Worm (Caenorhabditis elegans): ENCODE data around the gene Y25C1A.6.
A peak's percentile ranks its signal among the peaks of the same experiment; 100 is the strongest.

Gene Y25C1A.6

DNA sequence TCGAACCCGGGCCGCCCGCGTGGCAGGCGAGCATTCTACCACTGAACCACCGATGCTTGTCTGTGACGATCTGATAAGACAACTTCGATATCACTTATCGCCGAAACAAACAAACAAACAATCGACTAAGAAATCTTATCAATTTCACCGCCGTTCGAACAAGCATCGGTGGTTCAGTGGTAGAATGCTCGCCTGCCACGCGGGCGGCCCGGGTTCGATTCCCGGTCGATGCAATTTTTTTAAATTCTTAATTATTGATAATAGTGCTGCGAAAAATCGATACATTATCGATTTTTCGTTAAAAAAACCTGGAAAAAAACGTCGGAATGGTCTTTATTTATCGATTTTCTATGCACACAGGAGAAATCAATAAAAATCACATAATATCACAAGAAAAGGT is 1.3 kb downstream of the Y25C1A.6 start:
- peak; percentile 17 for TF ChIP-seq pqm-1 (tag; optimal IDR thresholded peaks at IDR 0.05)
- peak; percentile 81 for TF ChIP-seq ceh-28 (tag; optimal IDR thresholded peaks at IDR 0.05)
- TF ChIP-seq unc-39 (tag; optimal IDR thresholded peaks at IDR 0.05), result no peak
- TF ChIP-seq nfya-1 (tag; optimal IDR thresholded peaks at IDR 0.05; ENCODE audit: insufficient read depth), result peak; percentile 27
- TF ChIP-seq pha-4 (tag; optimal IDR thresholded peaks at IDR 0.05), result peak; percentile 36
- peak; percentile 69 for TF ChIP-seq elt-2 (tag; optimal IDR thresholded peaks at IDR 0.05)
- TF ChIP-seq egl-27 (tag; optimal IDR thresholded peaks at IDR 0.05), result no peak

DNA sequence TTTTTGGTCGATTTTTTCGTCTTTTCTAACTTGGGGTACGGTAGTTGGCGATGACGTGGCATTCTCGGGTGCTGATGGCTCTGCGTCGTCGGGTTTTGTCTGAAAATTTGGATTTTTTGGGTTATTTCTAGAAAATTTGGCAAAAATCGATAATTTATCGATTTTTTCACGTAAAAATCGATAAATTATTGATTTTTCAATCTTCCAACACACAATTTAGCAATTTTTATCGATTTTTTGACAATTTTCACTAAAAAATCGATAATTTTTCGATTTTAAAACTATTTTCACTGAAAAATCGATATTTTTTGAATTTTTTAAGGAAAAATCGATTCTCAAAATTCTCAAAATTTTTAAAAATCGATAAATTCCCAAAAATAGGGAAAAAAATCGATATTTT is 2.0 kb downstream of the Y25C1A.6 start:
- TF ChIP-seq lin-39 (tag; optimal IDR thresholded peaks at IDR 0.05) (no peak), ceh-28 (tag; optimal IDR thresholded peaks at IDR 0.05) (peak; percentile 82)

DNA sequence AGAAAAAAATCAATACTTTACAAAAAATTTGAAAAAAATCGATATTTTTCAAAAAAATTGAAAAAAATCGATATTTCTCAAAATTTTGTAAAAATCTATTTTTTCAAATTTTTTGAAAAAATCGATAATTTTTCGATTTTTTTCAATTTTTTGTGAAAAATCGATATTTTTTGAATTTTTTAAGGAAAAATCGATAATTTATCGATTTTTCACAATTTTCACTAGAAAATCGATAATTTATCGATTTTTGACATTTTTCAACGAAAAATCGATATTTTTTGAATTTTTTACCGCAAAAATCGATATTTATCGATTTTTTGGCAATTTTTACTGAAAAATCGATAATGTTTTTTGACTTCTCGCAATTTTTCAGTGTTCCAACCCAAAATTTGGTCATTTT is 2.5 kb downstream of the Y25C1A.6 start:
- TF ChIP-seq ceh-28 (tag; optimal IDR thresholded peaks at IDR 0.05) (peak; percentile 98), fkh-10 (GFP tag; optimal IDR thresholded peaks at IDR 0.05) (no peak)

DNA sequence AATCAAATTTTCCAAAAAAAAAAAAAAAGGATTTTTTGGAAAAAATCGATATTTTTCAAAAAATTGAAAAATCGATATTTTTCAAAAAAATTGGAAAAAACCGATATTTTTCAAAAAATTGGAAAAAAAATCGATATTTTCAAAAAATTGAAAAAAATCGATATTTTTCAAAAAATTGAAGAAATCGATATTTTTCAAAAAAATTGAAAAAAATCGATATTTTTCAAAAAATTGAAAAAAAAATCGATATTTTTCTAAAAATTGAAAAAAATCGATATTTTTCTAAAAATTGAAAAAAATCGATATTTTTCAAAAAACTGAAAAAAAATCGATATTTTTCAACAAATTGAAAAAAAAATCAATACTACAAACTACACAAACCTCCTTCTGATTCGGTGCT is 3.1 kb downstream of the Y25C1A.6 start:
- TF ChIP-seq elt-3 (tag; optimal IDR thresholded peaks at IDR 0.05), result no peak
- no peak for TF ChIP-seq mdl-1 (tag; optimal IDR thresholded peaks at IDR 0.05)
- TF ChIP-seq ceh-28 (tag; optimal IDR thresholded peaks at IDR 0.05), result peak; percentile 96
- TF ChIP-seq egl-27 (tag; optimal IDR thresholded peaks at IDR 0.05), result no peak
- TF ChIP-seq zag-1 (tag; optimal IDR thresholded peaks at IDR 0.05), result no peak

DNA sequence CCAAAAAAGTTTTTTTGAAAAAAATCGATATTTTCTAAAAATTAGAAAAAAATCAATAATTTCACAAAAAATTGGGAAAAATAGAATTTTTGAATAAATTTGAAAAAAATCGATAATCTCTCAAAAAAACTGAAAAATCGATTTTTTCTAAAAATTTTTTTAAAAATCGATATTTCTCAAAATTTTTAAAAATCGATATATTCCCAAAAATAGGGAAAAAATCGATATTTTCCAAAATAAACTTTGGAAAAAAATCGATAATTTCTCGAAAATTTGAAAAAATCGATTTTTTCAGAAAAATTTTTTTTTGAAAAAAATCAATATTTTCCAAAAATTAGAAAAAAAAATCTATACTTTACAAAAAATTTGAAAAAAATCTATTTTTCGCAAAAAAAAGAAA is 3.7 kb downstream of the Y25C1A.6 start:
- TF ChIP-seq pha-4 (tag; optimal IDR thresholded peaks at IDR 0.05), result no peak
- TF ChIP-seq ceh-28 (tag; optimal IDR thresholded peaks at IDR 0.05), result peak; percentile 97

DNA sequence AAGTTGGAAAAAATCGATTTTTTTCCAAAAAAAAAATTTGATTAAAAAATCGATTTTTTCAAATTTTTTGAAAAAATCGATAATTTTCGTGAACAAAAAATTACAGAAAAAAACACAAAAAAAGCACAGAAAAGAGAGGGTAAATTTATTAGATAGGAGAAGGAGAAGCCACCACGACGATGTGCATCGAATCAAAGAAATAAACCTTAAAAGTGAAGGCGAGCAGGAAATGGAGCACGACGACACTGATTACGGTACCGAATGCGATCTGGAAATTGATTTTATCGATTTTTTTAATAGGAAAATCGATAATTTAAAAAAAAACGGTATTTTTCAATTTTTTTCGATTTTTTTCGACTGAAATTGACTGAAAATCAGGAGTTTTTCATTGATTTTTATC is 4.2 kb downstream of the Y25C1A.6 start:
- no peak for TF ChIP-seq elt-2 (tag; optimal IDR thresholded peaks at IDR 0.05)
- TF ChIP-seq jun-1 (tag; optimal IDR thresholded peaks at IDR 0.05), result no peak
- TF ChIP-seq nfya-1 (tag; optimal IDR thresholded peaks at IDR 0.05; ENCODE audit: insufficient read depth), result no peak
- no peak for TF ChIP-seq unc-39 (tag; optimal IDR thresholded peaks at IDR 0.05)
- no peak for TF ChIP-seq ceh-28 (tag; optimal IDR thresholded peaks at IDR 0.05)
- TF ChIP-seq zag-1 (tag; optimal IDR thresholded peaks at IDR 0.05), result no peak
- no peak for TF ChIP-seq tbx-2 (tag; optimal IDR thresholded peaks at IDR 0.05)
- TF ChIP-seq nhr-76 (tag; optimal IDR thresholded peaks at IDR 0.05), result no peak
- TF ChIP-seq elt-3 (tag; optimal IDR thresholded peaks at IDR 0.05), result no peak
- no peak for TF ChIP-seq egl-5 (tag; optimal IDR thresholded peaks at IDR 0.05)
- TF ChIP-seq nhr-43 (tag; optimal IDR thresholded peaks at IDR 0.05; ENCODE audit: poor library complexity, severe bottlenecking), result no peak
- TF ChIP-seq nhr-23 (tag; optimal IDR thresholded peaks at IDR 0.05), result no peak

DNA sequence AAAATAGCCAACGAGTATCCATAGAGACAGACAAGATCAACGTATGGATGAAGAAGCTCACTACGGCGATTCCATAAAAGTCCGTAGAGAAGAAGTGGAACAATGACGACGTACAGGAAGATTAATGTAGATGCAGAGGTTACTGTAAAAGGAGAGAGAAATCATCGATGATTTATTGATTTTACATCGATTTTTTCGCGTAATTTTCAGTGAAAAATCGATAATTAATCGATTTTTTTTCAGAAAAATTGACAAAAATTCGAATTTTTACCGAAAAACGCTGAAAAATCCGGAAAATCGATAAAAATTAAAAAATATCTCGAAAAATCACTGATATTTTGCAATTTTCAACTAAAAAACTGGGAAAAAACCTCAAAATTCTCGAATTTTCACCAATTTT is 5.5 kb downstream of the Y25C1A.6 start:
- TF ChIP-seq ceh-28 (tag; optimal IDR thresholded peaks at IDR 0.05) (peak; percentile 78), nhr-43 (tag; optimal IDR thresholded peaks at IDR 0.05; ENCODE audit: poor library complexity, severe bottlenecking) (no peak)

DNA sequence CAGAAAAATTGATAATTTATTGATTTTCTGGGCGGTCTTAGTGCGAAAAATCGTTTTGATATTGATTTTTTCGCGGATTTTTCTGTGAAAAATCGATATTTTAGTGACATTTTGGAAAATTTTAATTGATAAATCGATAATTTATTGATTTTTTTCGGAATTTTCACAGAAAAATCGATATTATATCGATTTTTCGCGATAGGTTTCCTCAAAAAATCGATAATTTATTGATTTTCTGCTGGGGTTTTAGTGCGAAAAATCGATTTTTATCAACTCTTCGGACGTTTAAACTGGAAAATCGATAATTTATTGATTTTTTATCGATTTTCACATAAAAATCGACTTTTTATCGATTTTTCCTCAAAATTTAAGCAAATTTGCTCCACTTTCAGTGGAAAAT is 6.6 kb downstream of the Y25C1A.6 start:
- TF ChIP-seq jun-1 (tag; optimal IDR thresholded peaks at IDR 0.05), result no peak
- TF ChIP-seq ceh-28 (tag; optimal IDR thresholded peaks at IDR 0.05), result peak; percentile 95

DNA sequence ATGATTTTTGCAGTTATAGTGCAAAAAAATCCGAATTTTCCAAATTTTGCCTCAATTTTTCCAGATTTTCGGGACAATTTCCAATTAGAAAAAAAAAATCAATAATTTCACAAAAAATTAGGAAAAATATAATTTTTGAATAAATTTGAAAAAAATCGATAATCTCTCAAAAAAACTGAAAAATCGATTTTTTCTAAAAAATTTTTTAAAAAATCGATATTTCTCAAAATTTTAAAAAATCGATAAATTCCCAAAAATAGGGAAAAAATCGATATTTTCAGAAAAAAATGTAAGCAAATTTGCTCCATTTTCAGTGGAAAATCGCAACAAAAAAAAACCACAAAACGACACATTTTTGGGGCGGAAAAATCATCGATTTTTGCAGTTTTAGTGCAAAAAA is 7.0 kb downstream of the Y25C1A.6 start:
- TF ChIP-seq aly-2 (tag; optimal IDR thresholded peaks at IDR 0.05) (no peak), lsy-12 (tag; optimal IDR thresholded peaks at IDR 0.05) (no peak), tbx-2 (tag; optimal IDR thresholded peaks at IDR 0.05) (no peak), ama-1 (optimal IDR thresholded peaks at IDR 0.05) (no peak), pqm-1 (tag; optimal IDR thresholded peaks at IDR 0.05) (no peak), zag-1 (tag; optimal IDR thresholded peaks at IDR 0.05) (no peak), eor-1 (tag; optimal IDR thresholded peaks at IDR 0.05) (no peak), egl-27 (tag; optimal IDR thresholded peaks at IDR 0.05) (no peak), elt-1 (tag; optimal IDR thresholded peaks at IDR 0.05) (no peak), pha-4 (tag; optimal IDR thresholded peaks at IDR 0.05) (no peak), snpc-4 (tag; optimal IDR thresholded peaks at IDR 0.05) (no peak), ceh-16 (tag; optimal IDR thresholded peaks at IDR 0.05) (no peak), jun-1 (tag; optimal IDR thresholded peaks at IDR 0.05) (no peak), egl-5 (tag; optimal IDR thresholded peaks at IDR 0.05) (no peak), nfya-1 (tag; optimal IDR thresholded peaks at IDR 0.05; ENCODE audit: insufficient read depth) (no peak), nhr-23 (tag; optimal IDR thresholded peaks at IDR 0.05) (no peak)

Data from whole organism, L3 larva.